Worm (Caenorhabditis elegans) whole organism, mixed stage, embryonic: ENCODE measurements around the gene C10C6.3.

ENCODE experiments used
- bed-3 ChIP-seq: fragments of 200-800 bp; sonication (Bioruptor generic); optimal IDR thresholded peaks from 3 replicates; lab custom pipeline; 2018; ENCODE audit warnings: mild to moderate bottlenecking, missing genetic modification characterization, moderate library complexity, missing compliant biosample characterization
- blmp-1 ChIP-seq: fragments of 150-350 bp; optimal IDR thresholded peaks from 2 replicates; lab custom pipeline; 2014; ENCODE audit warnings: missing biosample characterization, missing genetic modification characterization
- ceh-39 ChIP-seq: fragments of 150-350 bp; optimal IDR thresholded peaks from 2 replicates; lab custom pipeline; 2014; ENCODE audit warnings: missing biosample characterization, missing genetic modification characterization
- ceh-43 ChIP-seq: fragments of 200-800 bp; sonication (Bioruptor generic); optimal IDR thresholded peaks from 2 replicates; lab custom pipeline; 2018; ENCODE audit warnings: mild to moderate bottlenecking, missing genetic modification characterization, moderate library complexity, missing compliant biosample characterization
- ceh-83 ChIP-seq: fragments of 200-800 bp; sonication (Bioruptor generic); optimal IDR thresholded peaks from 2 replicates; lab custom pipeline; 2018; ENCODE audit warnings: mild to moderate bottlenecking, missing genetic modification characterization, missing compliant biosample characterization
- ces-1 ChIP-seq: fragments of 150-350 bp; optimal IDR thresholded peaks from 2 replicates; lab custom pipeline; 2014; ENCODE audit warnings: missing biosample characterization, missing genetic modification reagents, missing genetic modification characterization
- drap-1 ChIP-seq: fragments of 200-800 bp; sonication (Bioruptor generic); optimal IDR thresholded peaks from 3 replicates; lab custom pipeline; 2018; ENCODE audit warnings: mild to moderate bottlenecking, missing genetic modification characterization, missing compliant biosample characterization
- elt-1 ChIP-seq: sonication (generic microtip); optimal IDR thresholded peaks from 2 replicates; lab custom pipeline; 2017; ENCODE audit warnings: missing genetic modification characterization, mild to moderate bottlenecking, missing compliant biosample characterization, antibody characterized with exemption, moderate library complexity, borderline replicate concordance; ENCODE audit not compliant: insufficient read depth
- elt-3 ChIP-seq: fragments of 150-350 bp; optimal IDR thresholded peaks from 2 replicates; lab custom pipeline; 2014; ENCODE audit warnings: missing biosample characterization, missing genetic modification characterization
- flh-1 ChIP-seq: fragments of 200-800 bp; sonication (Bioruptor generic); optimal IDR thresholded peaks from 2 replicates; lab custom pipeline; 2018; ENCODE audit warnings: mild to moderate bottlenecking, missing genetic modification characterization, moderate library complexity, missing compliant biosample characterization
- ham-2 ChIP-seq: fragments of 200-800 bp; sonication (Bioruptor generic); optimal IDR thresholded peaks from 2 replicates; lab custom pipeline; 2018; ENCODE audit warnings: mild to moderate bottlenecking, missing genetic modification characterization, missing compliant biosample characterization
- hlh-1 ChIP-seq: fragments of 150-350 bp; optimal IDR thresholded peaks from 2 replicates; lab custom pipeline; 2014; ENCODE audit warnings: missing biosample characterization, missing genetic modification reagents, missing genetic modification characterization
- lin-13 ChIP-seq: fragments of 150-350 bp; optimal IDR thresholded peaks from 2 replicates; lab custom pipeline; 2014; ENCODE audit warnings: missing biosample characterization, missing genetic modification characterization
- lin-32 ChIP-seq: fragments of 200-800 bp; sonication (Bioruptor generic); optimal IDR thresholded peaks from 2 replicates; lab custom pipeline; 2018; ENCODE audit warnings: mild to moderate bottlenecking, missing genetic modification characterization, missing compliant biosample characterization
- lsy-2 ChIP-seq: fragments of 150-350 bp; optimal IDR thresholded peaks from 2 replicates; lab custom pipeline; 2014; ENCODE audit warnings: missing biosample characterization, missing genetic modification characterization
- mab-5 ChIP-seq: fragments of 150-350 bp; optimal IDR thresholded peaks from 2 replicates; lab custom pipeline; 2014; ENCODE audit warnings: missing biosample characterization, missing genetic modification characterization
- mep-1 ChIP-seq: fragments of 150-350 bp; optimal IDR thresholded peaks from 2 replicates; lab custom pipeline; 2017; ENCODE audit warnings: missing biosample characterization, missing genetic modification reagents, missing genetic modification characterization, inconsistent platforms
- nhr-12 ChIP-seq: fragments of 150-350 bp; optimal IDR thresholded peaks from 2 replicates; lab custom pipeline; 2014; ENCODE audit warnings: missing biosample characterization, missing genetic modification characterization
- nhr-2 ChIP-seq: fragments of 150-350 bp; optimal IDR thresholded peaks from 2 replicates; lab custom pipeline; 2014; ENCODE audit warnings: missing biosample characterization, missing genetic modification characterization
- nhr-237 ChIP-seq: fragments of 150-350 bp; optimal IDR thresholded peaks from 2 replicates; lab custom pipeline; 2014; ENCODE audit warnings: missing biosample characterization, missing genetic modification characterization
- nhr-28 ChIP-seq: fragments of 150-350 bp; optimal IDR thresholded peaks from 2 replicates; lab custom pipeline; 2014; ENCODE audit warnings: missing biosample characterization, missing genetic modification characterization
- nhr-76 ChIP-seq: sonication (generic microtip); optimal IDR thresholded peaks from 2 replicates; lab custom pipeline; 2017; ENCODE audit warnings: missing biosample characterization, missing genetic modification characterization
- pha-4 ChIP-seq: fragments of 150-350 bp; optimal IDR thresholded peaks from 2 replicates; lab custom pipeline; 2018; ENCODE audit warnings: missing biosample characterization, missing genetic modification reagents, missing genetic modification characterization
- sem-2 ChIP-seq: fragments of 200-800 bp; sonication (Bioruptor generic); optimal IDR thresholded peaks from 2 replicates; lab custom pipeline; 2018; ENCODE audit warnings: mild to moderate bottlenecking, missing genetic modification characterization, missing compliant biosample characterization
- snpc-4 ChIP-seq: fragments of 150-350 bp; optimal IDR thresholded peaks from 2 replicates; lab custom pipeline; 2014; ENCODE audit warnings: missing biosample characterization, missing genetic modification characterization
- sptf-1 ChIP-seq: sonication (generic microtip); optimal IDR thresholded peaks from 2 replicates; lab custom pipeline; 2017; ENCODE audit warnings: mild to moderate bottlenecking, missing genetic modification characterization, moderate library complexity, missing compliant biosample characterization
- tbx-8 ChIP-seq: fragments of 200-800 bp; sonication (Bioruptor generic); optimal IDR thresholded peaks from 2 replicates; lab custom pipeline; 2018; ENCODE audit warnings: mild to moderate bottlenecking, missing genetic modification characterization, moderate library complexity, missing compliant biosample characterization
- unc-120 ChIP-seq: sonication (generic microtip); optimal IDR thresholded peaks from 2 replicates; lab custom pipeline; 2017; ENCODE audit warnings: missing genetic modification characterization, missing compliant biosample characterization; ENCODE audit not compliant: poor library complexity, severe bottlenecking
- unc-62 ChIP-seq: fragments of 150-350 bp; optimal IDR thresholded peaks from 2 replicates; lab custom pipeline; 2014; ENCODE audit warnings: missing biosample characterization, missing genetic modification reagents, missing genetic modification characterization
- zip-8 ChIP-seq: fragments of 150-350 bp; optimal IDR thresholded peaks from 2 replicates; lab custom pipeline; 2014; ENCODE audit warnings: missing biosample characterization, missing genetic modification characterization
- ztf-11 ChIP-seq: fragments of 150-350 bp; optimal IDR thresholded peaks from 2 replicates; lab custom pipeline; 2014; ENCODE audit warnings: missing biosample characterization, missing genetic modification characterization

Gene C10C6.3

DNA sequence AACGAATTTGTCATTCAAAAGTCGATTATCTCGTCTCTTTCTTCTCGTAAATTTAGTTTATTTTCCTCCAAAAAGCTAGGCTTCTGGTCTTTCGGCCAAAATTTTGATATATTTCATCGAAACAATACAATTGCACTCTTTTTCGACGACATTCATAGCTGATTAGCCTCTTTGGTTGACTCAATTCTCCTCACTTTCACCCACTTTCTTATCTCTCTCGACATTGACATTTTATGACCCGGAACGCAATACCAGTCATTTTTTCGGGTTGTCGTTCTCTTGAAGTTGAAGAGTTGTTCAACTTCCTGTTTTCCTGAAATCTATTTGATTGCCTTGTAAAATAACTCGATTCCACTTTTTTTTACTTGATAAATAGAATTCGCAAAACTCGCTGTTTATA, 30.4 kb downstream of the C10C6.3 start:
- TF ChIP-seq nhr-237 (tag; lab: Kevin White, UChicago): no peak
- TF ChIP-seq hlh-1 (tag; lab: Kevin White, UChicago): no peak
- peak; percentile 39 for TF ChIP-seq ces-1 (GFP tag; lab: Kevin White, UChicago)
- TF ChIP-seq, all 35 proteins: peak for 1

ce11 chrIV:11433709-11434108, 31.3 kb downstream of the C10C6.3 start:
- TF ChIP-seq nhr-2 (no peak), tbx-8 (GFP tag; lab: Kevin White, UChicago) (no peak), zip-8 (tag; lab: Kevin White, UChicago) (no peak), elt-3 (tag; lab: Kevin White, UChicago) (no peak), flh-1 (GFP tag; lab: Kevin White, UChicago) (no peak), elt-1 (tag; lab: Kevin White, UChicago) (no peak), hlh-1 (tag; lab: Kevin White, UChicago) (peak; percentile 28), nhr-28 (tag; lab: Kevin White, UChicago) (no peak), lin-13 (tag; lab: Kevin White, UChicago) (peak; percentile 26), pha-4 (tag; lab: Kevin White, UChicago) (peak; percentile 61), drap-1 (GFP tag; lab: Kevin White, UChicago) (no peak), ceh-43 (GFP tag; lab: Kevin White, UChicago) (no peak), mab-5 (no peak), ztf-11 (peak; percentile 39), ces-1 (GFP tag; lab: Kevin White, UChicago) (peak; percentile 50), sptf-1 (tag; lab: Kevin White, UChicago) (no peak), ham-2 (GFP tag; lab: Kevin White, UChicago) (no peak), lsy-2 (tag; lab: Kevin White, UChicago) (peak; percentile 53), lin-32 (GFP tag; lab: Kevin White, UChicago) (no peak), nhr-237 (tag; lab: Kevin White, UChicago) (peak; percentile 68), snpc-4 (tag; lab: Kevin White, UChicago) (no peak), unc-120 (tag; lab: Kevin White, UChicago) (no peak), mep-1 (peak; percentile 47)

DNA sequence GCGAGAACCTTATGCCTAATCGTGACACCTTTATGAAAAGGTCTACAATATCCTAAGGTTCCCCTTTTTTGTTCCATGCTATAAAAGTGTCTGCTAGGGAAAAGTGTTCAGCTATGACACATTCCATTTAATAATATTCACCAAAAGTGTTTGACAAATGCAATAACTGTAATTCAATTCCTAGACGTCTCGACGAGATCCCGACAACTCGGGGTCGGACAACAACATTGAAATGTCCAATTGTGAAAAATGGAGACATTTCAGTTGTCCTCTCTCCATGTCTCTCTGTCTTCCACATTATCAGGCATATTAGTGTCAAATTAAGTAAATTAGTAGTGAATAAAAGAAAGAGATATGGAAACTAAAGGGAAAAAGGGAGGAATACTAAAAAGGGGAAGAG, 33.6 kb downstream of the C10C6.3 start:
- TF ChIP-seq mab-5 (no peak), ces-1 (GFP tag; lab: Kevin White, UChicago) (peak; percentile 98)
- TF ChIP-seq, all 35 proteins: peak for 1

DNA sequence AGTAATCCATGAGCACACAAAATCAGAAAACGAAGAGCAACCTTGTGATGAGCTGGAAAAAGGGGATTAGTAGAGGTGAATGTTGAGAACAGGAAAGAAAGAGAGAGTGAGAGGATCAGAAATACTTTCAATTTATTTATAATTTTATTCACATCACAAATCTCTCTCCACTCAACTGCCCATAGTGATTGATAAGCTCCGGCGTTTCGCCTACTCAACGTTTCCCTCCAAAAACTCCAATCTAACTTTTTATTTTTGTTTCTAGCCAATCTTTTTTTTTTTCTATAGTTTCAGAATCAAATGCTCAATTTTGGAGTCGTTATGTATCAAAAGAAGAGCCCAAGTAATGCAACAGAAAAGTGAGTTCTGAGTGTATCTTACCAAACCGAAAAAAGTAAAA, 39.6 kb downstream of the C10C6.3 start, which contains the start of gene kin-4:
TSS of gene kin-4 (plus strand) at position 301 of the 400 bp plus-strand sequence.
- TF ChIP-seq snpc-4 (tag; lab: Kevin White, UChicago) (no peak), nhr-12 (tag; lab: Kevin White, UChicago) (no peak), flh-1 (GFP tag; lab: Kevin White, UChicago) (no peak), mab-5 (no peak), lsy-2 (tag; lab: Kevin White, UChicago) (no peak), blmp-1 (tag; lab: Kevin White, UChicago) (no peak), sptf-1 (tag; lab: Kevin White, UChicago) (no peak), hlh-1 (tag; lab: Kevin White, UChicago) (no peak), bed-3 (GFP tag; lab: Kevin White, UChicago) (no peak), pha-4 (tag; lab: Kevin White, UChicago) (no peak), ceh-83 (GFP tag; lab: Kevin White, UChicago) (no peak), ham-2 (GFP tag; lab: Kevin White, UChicago) (no peak), nhr-237 (tag; lab: Kevin White, UChicago) (no peak), nhr-76 (no peak), elt-1 (tag; lab: Kevin White, UChicago) (no peak), ceh-39 (tag; lab: Kevin White, UChicago) (no peak), ceh-43 (GFP tag; lab: Kevin White, UChicago) (no peak), unc-62 (GFP tag; lab: Kevin White, UChicago) (no peak), sem-2 (GFP tag; lab: Kevin White, UChicago) (no peak), lin-13 (tag; lab: Kevin White, UChicago) (no peak)

ce11 chrIV:11424830-11425229, 40.2 kb downstream of the C10C6.3 start, which contains the start of gene F22B3.8:
Gene F22B3.8, minus strand, starts transcription at chrIV:11424930.
- TF ChIP-seq mab-5 (no peak), sem-2 (GFP tag; lab: Kevin White, UChicago) (no peak), ceh-39 (tag; lab: Kevin White, UChicago) (no peak)
